Fruit fly (Drosophila melanogaster) Kc167 (cell line): ENCODE results near the gene CG16762.

ENCODE experiments used
- Sin3A ChIP-seq: fragments of >200 bp; optimal IDR thresholded peaks from 2 replicates; lab custom pipeline; 2018; ENCODE audit warnings: missing external identifiers
- psq ChIP-seq: fragments of >200 bp; optimal IDR thresholded peaks from 2 replicates; lab custom pipeline; 2017; ENCODE audit warnings: missing external identifiers
- ttk ChIP-seq: sonication (Bioruptor generic); optimal IDR thresholded peaks from 2 replicates; lab custom pipeline; 2017; ENCODE audit warnings: missing external identifiers

dm6 chr3L:2428488-2429302 lies 46.7 kb downstream of the CG16762 start:
- TF ChIP-seq psq (lab: Kevin White, UChicago): no peak
- no peak for TF ChIP-seq Sin3A
- TF ChIP-seq ttk (lab: Kevin White, UChicago): no peak
